Worm (Caenorhabditis elegans): ENCODE results near the gene rog-1.

rog-1 gene

ce11 chrII:1320412-1320811 lies 54.4 kb downstream of the rog-1 start (continued):
- TF ChIP-seq F49E8.2 (tag; optimal IDR thresholded peaks at IDR 0.05; ENCODE audit: insufficient read depth) (peak; percentile 92), cebp-1 (GFP tag; IDR thresholded peaks at IDR 0.05) (peak; percentile 80), cebp-1 (tag; optimal IDR thresholded peaks at IDR 0.05) (peak; percentile 91), lag-1 (GFP tag; IDR thresholded peaks at IDR 0.05) (no peak), F10E7.11 (tag; optimal IDR thresholded peaks at IDR 0.05) (no peak), aptf-3 (GFP tag; IDR thresholded peaks at IDR 0.05) (no peak), mel-28 (tag; optimal IDR thresholded peaks at IDR 0.05; ENCODE audit: borderline replicate concordance) (peak; percentile 20), F37B4.10 (GFP tag; IDR thresholded peaks at IDR 0.05) (0 out of 2 replicates have a peak, but pooled peaks have one; percentile 38), ceh-91 (GFP tag; IDR thresholded peaks at IDR 0.05) (peak; percentile 90), ztf-3 (GFP tag; optimal IDR thresholded peaks at IDR 0.05) (peak; percentile 81), F33H1.4 (GFP tag; IDR thresholded peaks at IDR 0.05) (peak; percentile 84), Y53G8AR.9 (GFP tag; conservative IDR thresholded peaks at IDR 0.05) (peak; percentile 98), tbx-9 (tag; optimal IDR thresholded peaks at IDR 0.05; ENCODE audit: borderline replicate concordance) (no peak), B0019.2 (GFP tag; conservative IDR thresholded peaks at IDR 0.05) (peak; percentile 89), C06A6.2 (GFP tag; conservative IDR thresholded peaks at IDR 0.05) (peak; percentile 87), Y56A3A.18 (GFP tag; IDR thresholded peaks at IDR 0.05) (peak; percentile 71; the same call in 1 of the 2 replicates), attf-6 (GFP tag; IDR thresholded peaks at IDR 0.05) (peak; percentile 80), lir-1 (GFP tag; conservative IDR thresholded peaks at IDR 0.05) (peak; percentile 91), K11D2.4 (GFP tag; IDR thresholded peaks at IDR 0.05) (peak; percentile 94), rpc-1 (optimal IDR thresholded peaks at IDR 0.05) (no peak), rpc-1 (tag; optimal IDR thresholded peaks at IDR 0.05) (no peak), F55B11.4 (tag; optimal IDR thresholded peaks at IDR 0.05; ENCODE audit: borderline replicate concordance, insufficient read depth) (no peak), tlf-1 (GFP tag; optimal IDR thresholded peaks at IDR 0.05) (peak; percentile 97), madf-8 (GFP tag; conservative IDR thresholded peaks at IDR 0.05) (peak; percentile 72), rcor-1 (GFP tag; IDR thresholded peaks at IDR 0.05) (peak; percentile 96), him-1 (tag; optimal IDR thresholded peaks at IDR 0.05) (no peak), mes-4 (tag; optimal IDR thresholded peaks at IDR 0.05) (no peak), atf-7 (tag; optimal IDR thresholded peaks at IDR 0.05) (peak; percentile 89), B0261.1 (tag; optimal IDR thresholded peaks at IDR 0.05) (peak; percentile 34), dox-1 (GFP tag; IDR thresholded peaks at IDR 0.05) (peak; percentile 98), lin-40 (tag; optimal IDR thresholded peaks at IDR 0.05) (peak; percentile 97)
